Fruit fly (Drosophila melanogaster) whole organism, embryonic: ENCODE measurements around the gene Bet3.

Experiments used
- Asciz ChIP-seq: fragments of 200-800 bp; sonication (Bioruptor generic); optimal IDR thresholded peaks from 2 replicates; lab custom pipeline; 2017; ENCODE audit warnings: missing biosample characterization, mild to moderate bottlenecking, missing genetic modification characterization, missing genetic modification reagents
- CG10147 ChIP-seq: fragments of 200-800 bp; sonication (Bioruptor generic); optimal IDR thresholded peaks from 2 replicates; lab custom pipeline; 2019; ENCODE audit warnings: missing biosample characterization, mild to moderate bottlenecking, missing genetic modification characterization, moderate library complexity
- CG1024 ChIP-seq: fragments of 200-800 bp; sonication (Bioruptor generic); IDR thresholded peaks from 2 replicates; pipeline ENCODE4 v1.3.6; 2022; ENCODE audit warnings: missing biosample characterization, missing genetic modification characterization
- CG10321 ChIP-seq: fragments of 200-800 bp; sonication (Bioruptor generic); IDR thresholded peaks from 2 replicates; pipeline ENCODE4 v1.3.6; 2022; ENCODE audit warnings: missing biosample characterization, missing genetic modification characterization
- CG10462 ChIP-seq: fragments of 200-800 bp; sonication (Bioruptor generic); optimal IDR thresholded peaks from 2 replicates; lab custom pipeline; 2016; ENCODE audit warnings: missing biosample characterization, missing genetic modification characterization
- CG10979 ChIP-seq: fragments of 200-800 bp; sonication (Bioruptor generic); optimal IDR thresholded peaks from 2 replicates; lab custom pipeline; 2018; ENCODE audit warnings: missing biosample characterization, mild to moderate bottlenecking, missing genetic modification characterization, moderate library complexity
- CG11093 ChIP-seq: fragments of 200-800 bp; sonication (Bioruptor generic); IDR thresholded peaks from 3 replicates; pipeline ENCODE4 v1.3.6; 2022; ENCODE audit warnings: missing biosample characterization, missing genetic modification characterization
- CG11456 ChIP-seq: fragments of 200-800 bp; sonication (Bioruptor generic); IDR thresholded peaks from 3 replicates; pipeline ENCODE4 v1.3.6; 2022; ENCODE audit warnings: missing biosample characterization, missing genetic modification characterization
- CG11560 ChIP-seq: fragments of 200-800 bp; sonication (Bioruptor generic); IDR thresholded peaks from 3 replicates; pipeline ENCODE4 v1.3.6; 2022; ENCODE audit warnings: missing biosample characterization, missing genetic modification characterization
- CG11723 ChIP-seq: fragments of 200-800 bp; sonication (Bioruptor generic); optimal IDR thresholded peaks from 2 replicates; lab custom pipeline; 2017; ENCODE audit warnings: missing biosample characterization, mild to moderate bottlenecking, missing genetic modification characterization
- CG13894 ChIP-seq: fragments of 200-800 bp; sonication (Bioruptor generic); optimal IDR thresholded peaks from 3 replicates; lab custom pipeline; 2018; ENCODE audit warnings: missing biosample characterization, mild to moderate bottlenecking, missing genetic modification characterization, moderate library complexity
- CG15011 ChIP-seq: fragments of 200-800 bp; sonication (Bioruptor generic); optimal IDR thresholded peaks from 3 replicates; lab custom pipeline; 2018; ENCODE audit warnings: missing biosample characterization, mild to moderate bottlenecking, missing genetic modification characterization
- CG15073 ChIP-seq: fragments of 200-800 bp; sonication (Bioruptor generic); optimal IDR thresholded peaks from 2 replicates; lab custom pipeline; 2016; ENCODE audit warnings: missing biosample characterization, missing genetic modification characterization
- CG17829 ChIP-seq: fragments of 200-800 bp; optimal IDR thresholded peaks from 2 replicates; lab custom pipeline; 2019; ENCODE audit warnings: missing biosample characterization, mild to moderate bottlenecking, missing genetic modification characterization, moderate library complexity
- CG17912 ChIP-seq: fragments of 200-800 bp; sonication (Bioruptor generic); optimal IDR thresholded peaks from 2 replicates; lab custom pipeline; 2018; ENCODE audit warnings: missing biosample characterization, mild to moderate bottlenecking, missing genetic modification characterization
- CG18262 ChIP-seq: fragments of 200-800 bp; optimal IDR thresholded peaks from 3 replicates; lab custom pipeline; 2019; ENCODE audit warnings: missing biosample characterization, mild to moderate bottlenecking, missing genetic modification characterization, moderate library complexity
- CG30431 ChIP-seq: fragments of 200-800 bp; sonication (Bioruptor generic); optimal IDR thresholded peaks from 2 replicates; lab custom pipeline; 2017; ENCODE audit warnings: missing biosample characterization, missing genetic modification characterization
- CG3407 ChIP-seq: fragments of 200-800 bp; sonication (Bioruptor generic); optimal IDR thresholded peaks from 2 replicates; lab custom pipeline; 2018; ENCODE audit warnings: missing biosample characterization, mild to moderate bottlenecking, missing genetic modification characterization
- CG3838 ChIP-seq: fragments of 200-800 bp; sonication (Bioruptor generic); optimal IDR thresholded peaks from 3 replicates; lab custom pipeline; 2016; ENCODE audit warnings: missing biosample characterization, missing genetic modification characterization
- CG8089 ChIP-seq: fragments of 200-800 bp; sonication (Bioruptor generic); optimal IDR thresholded peaks from 3 replicates; lab custom pipeline; 2016; ENCODE audit warnings: missing biosample characterization, missing genetic modification characterization
- CG8924 ChIP-seq: fragments of 200-800 bp; optimal IDR thresholded peaks from 3 replicates; lab custom pipeline; 2019; ENCODE audit warnings: missing biosample characterization, mild to moderate bottlenecking, missing genetic modification characterization, moderate library complexity
- CG8944 ChIP-seq: fragments of 200-800 bp; sonication (Bioruptor generic); optimal IDR thresholded peaks from 3 replicates; lab custom pipeline; 2016; ENCODE audit warnings: missing biosample characterization, missing genetic modification characterization
- CG9727 ChIP-seq: fragments of 200-800 bp; sonication (Bioruptor generic); optimal IDR thresholded peaks from 3 replicates; lab custom pipeline; 2017; ENCODE audit warnings: missing biosample characterization, mild to moderate bottlenecking, missing genetic modification characterization
- CG9797 ChIP-seq: fragments of 200-800 bp; sonication (Bioruptor generic); optimal IDR thresholded peaks from 3 replicates; lab custom pipeline; 2018; ENCODE audit warnings: missing biosample characterization, mild to moderate bottlenecking, missing genetic modification characterization
- Chrac-16 ChIP-seq: fragments of 200-800 bp; sonication (Bioruptor generic); optimal IDR thresholded peaks from 3 replicates; lab custom pipeline; 2016; ENCODE audit warnings: missing biosample characterization, missing genetic modification characterization
- Gsc ChIP-seq: fragments of 200-800 bp; sonication (Bioruptor generic); IDR thresholded peaks from 2 replicates; pipeline ENCODE4 v1.3.6; 2022; ENCODE audit warnings: missing biosample characterization, missing genetic modification characterization
- HLH54F ChIP-seq: fragments of 200-800 bp; sonication (Bioruptor generic); optimal IDR thresholded peaks from 3 replicates; lab custom pipeline; 2016; ENCODE audit warnings: missing biosample characterization, missing genetic modification characterization
- Hmx ChIP-seq: fragments of 200-800 bp; sonication (Bioruptor generic); optimal IDR thresholded peaks from 2 replicates; lab custom pipeline; 2016; ENCODE audit warnings: missing biosample characterization, missing genetic modification characterization
- Hr51 ChIP-seq, 2 experiments: fragments of 200-800 bp; sonication (Bioruptor generic); optimal IDR thresholded peaks; 2 replicates in 1 of 2; 3 replicates in 1 of 2; lab custom pipeline; 2016 to 2018; ENCODE audit warnings: missing biosample characterization in 2 of 2, missing genetic modification characterization in 2 of 2, mild to moderate bottlenecking in 1 of 2, moderate library complexity in 1 of 2
- Hsf ChIP-seq: fragments of 200-800 bp; sonication (Bioruptor generic); optimal IDR thresholded peaks from 3 replicates; lab custom pipeline; 2016; ENCODE audit warnings: missing biosample characterization, missing genetic modification characterization
- Lhr ChIP-seq: fragments of 200-800 bp; sonication (Bioruptor generic); optimal IDR thresholded peaks from 3 replicates; lab custom pipeline; 2017; ENCODE audit warnings: mild to moderate bottlenecking, missing biosample characterization, missing genetic modification reagents, missing genetic modification characterization
- MESR4 ChIP-seq: fragments of 200-800 bp; sonication (Bioruptor generic); optimal IDR thresholded peaks from 2 replicates; lab custom pipeline; 2018; ENCODE audit warnings: missing biosample characterization, mild to moderate bottlenecking, missing genetic modification characterization, moderate library complexity
- Sox102F ChIP-seq: fragments of 200-800 bp; sonication (Bioruptor generic); optimal IDR thresholded peaks from 2 replicates; lab custom pipeline; 2018; ENCODE audit warnings: missing biosample characterization, mild to moderate bottlenecking, missing genetic modification characterization, moderate library complexity
- Stat92E ChIP-seq, 3 experiments: fragments of >200 bp in 2 of 3; fragments of 200-800 bp in 1 of 3; sonication (Bioruptor generic) in 1 of 3; optimal IDR thresholded peaks; 2 replicates each; lab custom pipeline; 2017 to 2019; ENCODE audit warnings: missing biosample characterization in 3 of 3, missing genetic modification characterization in 3 of 3, mild to moderate bottlenecking in 1 of 3, moderate library complexity in 1 of 3
- TFAM ChIP-seq: fragments of 200-800 bp; sonication (Bioruptor generic); optimal IDR thresholded peaks from 2 replicates; lab custom pipeline; 2017; ENCODE audit warnings: missing biosample characterization, missing genetic modification characterization, inconsistent platforms
- Usf ChIP-seq: fragments of 200-800 bp; sonication (Bioruptor generic); optimal IDR thresholded peaks from 2 replicates; lab custom pipeline; 2017; ENCODE audit warnings: missing genotype, missing biosample characterization, missing genetic modification characterization
- ato ChIP-seq: fragments of 200-800 bp; sonication (Bioruptor generic); IDR thresholded peaks from 2 replicates; pipeline ENCODE4 v1.3.6; 2022; ENCODE audit warnings: missing biosample characterization, missing genetic modification characterization; ENCODE audit not compliant: partially characterized antibody
- cad ChIP-seq: fragments of >200 bp; optimal IDR thresholded peaks from 2 replicates; lab custom pipeline; 2017; ENCODE audit warnings: missing biosample characterization, missing genetic modification characterization
- chif ChIP-seq, 2 experiments: fragments of 200-800 bp; sonication (Bioruptor generic); optimal IDR thresholded peaks; 3 replicates each; lab custom pipeline; 2016; ENCODE audit warnings: missing biosample characterization in 2 of 2, missing genetic modification characterization in 2 of 2
- chinmo ChIP-seq: fragments of 200-800 bp; sonication (Bioruptor generic); IDR thresholded peaks from 4 replicates; pipeline ENCODE4 v1.3.6; 2022; ENCODE audit warnings: missing biosample characterization, missing genetic modification characterization; ENCODE audit not compliant: partially characterized antibody
- esg ChIP-seq: fragments of 200-800 bp; sonication (Bioruptor generic); conservative IDR thresholded peaks from 2 replicates; pipeline ENCODE4 v1.3.6; 2022; ENCODE audit warnings: missing biosample characterization, missing genetic modification characterization
- gsb-n ChIP-seq: fragments of 200-800 bp; sonication (Bioruptor generic); optimal IDR thresholded peaks from 3 replicates; lab custom pipeline; 2018; ENCODE audit warnings: missing biosample characterization, mild to moderate bottlenecking, missing genetic modification characterization
- hth ChIP-seq: fragments of >200 bp; optimal IDR thresholded peaks from 2 replicates; lab custom pipeline; 2017; ENCODE audit warnings: inconsistent platforms
- knrl ChIP-seq: fragments of 200-800 bp; sonication (Bioruptor generic); IDR thresholded peaks from 3 replicates; pipeline ENCODE4 v1.3.6; 2022; ENCODE audit warnings: missing biosample characterization, missing genetic modification characterization; ENCODE audit not compliant: partially characterized antibody
- lilli ChIP-seq: fragments of 200-800 bp; sonication (Bioruptor generic); optimal IDR thresholded peaks from 3 replicates; lab custom pipeline; 2016; ENCODE audit warnings: missing biosample characterization, missing genetic modification characterization
- nom ChIP-seq: fragments of 200-800 bp; sonication (Bioruptor generic); optimal IDR thresholded peaks from 2 replicates; lab custom pipeline; 2017; ENCODE audit warnings: missing biosample characterization, missing genetic modification characterization, mild to moderate bottlenecking, moderate library complexity, missing genetic modification reagents
- sug ChIP-seq: fragments of 200-800 bp; optimal IDR thresholded peaks from 2 replicates; lab custom pipeline; 2019; ENCODE audit warnings: missing biosample characterization, mild to moderate bottlenecking, missing genetic modification characterization, moderate library complexity
- trem ChIP-seq: fragments of 200-800 bp; optimal IDR thresholded peaks from 3 replicates; lab custom pipeline; 2019; ENCODE audit warnings: missing biosample characterization, mild to moderate bottlenecking, missing genetic modification characterization, moderate library complexity
- zen ChIP-seq: fragments of 200-800 bp; sonication (Bioruptor generic); optimal IDR thresholded peaks from 3 replicates; lab custom pipeline; 2018; ENCODE audit warnings: missing biosample characterization, mild to moderate bottlenecking, missing genetic modification characterization, moderate library complexity
- zf30C ChIP-seq: fragments of 200-800 bp; sonication (Bioruptor generic); optimal IDR thresholded peaks from 3 replicates; lab custom pipeline; 2018; ENCODE audit warnings: missing biosample characterization, mild to moderate bottlenecking, missing genetic modification characterization

Gene Bet3

DNA sequence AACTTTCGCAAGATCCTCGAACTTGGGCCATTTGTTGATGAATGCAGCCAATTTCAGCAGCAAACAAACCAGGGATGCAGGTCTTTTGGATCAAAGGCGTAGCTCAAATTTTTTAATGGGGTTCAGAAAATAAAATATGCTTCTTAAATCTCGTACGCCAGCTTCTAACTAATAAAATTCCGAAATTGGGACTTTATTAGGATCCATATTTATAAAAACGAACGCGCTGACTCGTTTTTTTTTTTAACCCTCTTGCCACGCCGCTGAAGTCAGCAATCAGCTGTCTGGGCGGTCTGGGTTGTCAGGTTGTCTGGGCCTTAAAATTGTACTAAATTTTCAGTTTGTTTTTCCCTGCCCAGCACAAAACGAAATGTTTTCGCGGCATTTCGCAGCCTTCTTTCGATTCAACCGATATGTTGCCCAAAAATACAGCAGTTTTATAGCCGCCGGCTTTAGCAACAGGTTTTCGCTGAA lies 15.6 kb upstream of the Bet3 start, which contains the start of gene CG3437 (continued):
- TF ChIP-seq CG3407 = peak; percentile 97
- TF ChIP-seq CG8089 = peak; percentile 97
- TF ChIP-seq CG11093 (GFP tag; lab: Robert Waterston, UW) = peak; percentile 99
- TF ChIP-seq zf30C (GFP tag; lab: Kevin White, UChicago) = peak; percentile 40
- TF ChIP-seq HLH54F (GFP tag; lab: Kevin White, UChicago) = peak; percentile 99
- peak; percentile 94 for TF ChIP-seq CG11560 (tag; lab: Robert Waterston, UW)
- no peak for TF ChIP-seq ato (GFP tag; lab: Robert Waterston, UW)
- TF ChIP-seq Sox102F (GFP tag; lab: Kevin White, UChicago) = peak; percentile 99
- TF ChIP-seq Asciz = peak; percentile 98
- TF ChIP-seq CG10147 = peak; percentile 98
- TF ChIP-seq chinmo (GFP tag; lab: Robert Waterston, UW) = 0 out of 4 replicates have a peak, but pooled peaks have one; percentile 57
- TF ChIP-seq CG18262 (tag; lab: Kevin White, UChicago) = peak; percentile 96
- peak; percentile 99 for TF ChIP-seq Gsc
- peak; percentile 99 for TF ChIP-seq CG13894 (tag; lab: Kevin White, UChicago)
- peak; percentile 87 for TF ChIP-seq CG10321 (GFP tag; lab: Robert Waterston, UW)
- TF ChIP-seq cad (GFP tag; lab: Kevin White, UChicago) = no peak
- peak; percentile 97 for TF ChIP-seq CG1024 (GFP tag; lab: Robert Waterston, UW)
- peak; percentile 99 for TF ChIP-seq zen
- TF ChIP-seq hth (lab: Kevin White, UChicago) = no peak
- TF ChIP-seq esg (GFP tag; lab: Robert Waterston, UW) = peak; percentile 99
- TF ChIP-seq CG15011 (GFP tag; lab: Kevin White, UChicago) = peak; percentile 98
- peak; percentile 99 for TF ChIP-seq CG8944
- TF ChIP-seq Hmx (GFP tag; lab: Kevin White, UChicago) = peak; percentile 96
- TF ChIP-seq CG11723 (GFP tag; lab: Kevin White, UChicago) = peak; percentile 97
- TF ChIP-seq chif (GFP tag; optimal IDR thresholded peaks at IDR 0.05; lab: Kevin White, UChicago) = peak; percentile 97 to 99
- peak; percentile 99 for TF ChIP-seq lilli (GFP tag; lab: Kevin White, UChicago)
- TF ChIP-seq MESR4 (GFP tag; lab: Kevin White, UChicago) = peak; percentile 84
- TF ChIP-seq trem (tag; lab: Kevin White, UChicago) = peak; percentile 84
- TF ChIP-seq CG17912 = peak; percentile 95
- TF ChIP-seq knrl (GFP tag; lab: Robert Waterston, UW) = peak; percentile 40; the same call in 1 of the 3 replicates
- peak; percentile 98 for TF ChIP-seq CG30431 (GFP tag; lab: Kevin White, UChicago)
- peak; percentile 98 for TF ChIP-seq CG9727 (GFP tag; lab: Kevin White, UChicago)
- TF ChIP-seq Lhr = peak; percentile 95
- TF ChIP-seq CG3838 = peak; percentile 96
- peak; percentile 97 for TF ChIP-seq gsb-n
- peak; percentile 99 for TF ChIP-seq Hsf
- peak; percentile 89 for TF ChIP-seq CG15073 (GFP tag; lab: Kevin White, UChicago)
- peak; percentile 97 for TF ChIP-seq CG10462 (GFP tag; lab: Kevin White, UChicago)
- peak in 1 of 3 experiments; percentile 91 for TF ChIP-seq Stat92E (GFP tag; optimal IDR thresholded peaks at IDR 0.05; lab: Kevin White, UChicago)
- TF ChIP-seq CG10979 = peak; percentile 99
- TF ChIP-seq Usf = peak; percentile 99
- TF ChIP-seq CG8924 (tag; lab: Kevin White, UChicago) = peak; percentile 96
- TF ChIP-seq CG9797 (GFP tag; lab: Kevin White, UChicago) = peak; percentile 74
- TF ChIP-seq sug = peak; percentile 97
- peak; percentile 99 for TF ChIP-seq CG11456 (GFP tag; lab: Robert Waterston, UW)
- TF ChIP-seq TFAM = peak; percentile 94
- TF ChIP-seq Hr51 (GFP tag; optimal IDR thresholded peaks at IDR 0.05; lab: Kevin White, UChicago) = peak; percentile 97 to 98
- TF ChIP-seq nom = peak; percentile 99
- peak; percentile 98 for TF ChIP-seq Chrac-16 (GFP tag; lab: Kevin White, UChicago)
- peak; percentile 96 for TF ChIP-seq CG17829 (tag; lab: Kevin White, UChicago)
